Worm (Caenorhabditis elegans): Measurements from ENCODE around the gene T28A8.3.

The T28A8.3 gene

DNA sequence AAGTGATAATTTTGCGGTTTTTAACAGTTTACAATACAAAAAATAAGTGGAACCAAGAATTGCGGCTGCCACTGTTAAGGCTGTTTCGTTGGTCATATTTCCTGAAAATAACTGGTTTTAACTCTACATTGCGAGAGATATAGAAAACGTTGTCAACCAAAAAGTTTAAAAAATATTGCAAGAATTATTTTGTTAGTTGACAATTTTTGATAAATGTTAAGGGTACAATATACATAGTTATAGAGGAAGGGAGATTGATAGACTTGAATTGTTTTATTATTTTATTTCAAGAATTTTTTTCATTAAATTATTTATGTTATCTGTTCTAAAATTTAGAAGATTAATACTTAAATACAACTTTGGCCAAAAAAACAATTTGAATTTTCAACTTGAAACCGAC, 37.6 kb downstream of the T28A8.3 start, which contains the start of gene acs-5:
TSS of gene acs-5 (minus strand) at position 101 of the 400 bp plus-strand sequence.
- no peak for TF ChIP-seq nhr-11 (tag; optimal IDR thresholded peaks at IDR 0.05)
- TF ChIP-seq nhr-21 (tag; optimal IDR thresholded peaks at IDR 0.05), result no peak
- no peak for TF ChIP-seq lsy-2 (tag; optimal IDR thresholded peaks at IDR 0.05)
- TF ChIP-seq ztf-1 (GFP tag; conservative IDR thresholded peaks at IDR 0.05), result no peak
- no peak for TF ChIP-seq elt-1 (tag; optimal IDR thresholded peaks at IDR 0.05)
- TF ChIP-seq fos-1 (tag; optimal IDR thresholded peaks at IDR 0.05), result no peak
- no peak for TF ChIP-seq skn-1 (tag; optimal IDR thresholded peaks at IDR 0.05)
- TF ChIP-seq mdl-1 (tag; optimal IDR thresholded peaks at IDR 0.05), result no peak
- TF ChIP-seq ceh-16 (tag; optimal IDR thresholded peaks at IDR 0.05), result no peak
- TF ChIP-seq ztf-4 (tag; optimal IDR thresholded peaks at IDR 0.05), result no peak
- no peak for TF ChIP-seq F13H6.1 (tag; optimal IDR thresholded peaks at IDR 0.05)
- TF ChIP-seq gmeb-1 (tag; optimal IDR thresholded peaks at IDR 0.05), result no peak
- TF ChIP-seq nhr-25 (tag; optimal IDR thresholded peaks at IDR 0.05), result no peak
- no peak for TF ChIP-seq elt-3 (tag; optimal IDR thresholded peaks at IDR 0.05)
- TF ChIP-seq nhr-6 (tag; optimal IDR thresholded peaks at IDR 0.05), result no peak

ce11 chrIII:13544593-13544992, 38.8 kb downstream of the T28A8.3 start:
- TF ChIP-seq nhr-25 (tag; optimal IDR thresholded peaks at IDR 0.05) (peak; percentile 53), blmp-1 (tag; optimal IDR thresholded peaks at IDR 0.05; ENCODE audit: insufficient read depth) (peak; percentile 21), crh-2 (tag; optimal IDR thresholded peaks at IDR 0.05) (peak; percentile 75), nhr-129 (tag; optimal IDR thresholded peaks at IDR 0.05) (peak; percentile 36), sem-4 (tag; optimal IDR thresholded peaks at IDR 0.05) (no peak), sma-3 (GFP tag; optimal IDR thresholded peaks at IDR 0.05) (no peak), nhr-11 (tag; optimal IDR thresholded peaks at IDR 0.05) (no peak), gmeb-1 (tag; optimal IDR thresholded peaks at IDR 0.05) (peak; percentile 47), alr-1 (tag; optimal IDR thresholded peaks at IDR 0.05) (no peak), sma-9 (GFP tag; optimal IDR thresholded peaks at IDR 0.05) (peak; percentile 48), sma-9 (tag; optimal IDR thresholded peaks at IDR 0.05) (no peak), unc-39 (tag; optimal IDR thresholded peaks at IDR 0.05) (no peak), fos-1 (tag; optimal IDR thresholded peaks at IDR 0.05) (peak; percentile 79), F13H6.1 (tag; optimal IDR thresholded peaks at IDR 0.05) (peak; percentile 4)

DNA sequence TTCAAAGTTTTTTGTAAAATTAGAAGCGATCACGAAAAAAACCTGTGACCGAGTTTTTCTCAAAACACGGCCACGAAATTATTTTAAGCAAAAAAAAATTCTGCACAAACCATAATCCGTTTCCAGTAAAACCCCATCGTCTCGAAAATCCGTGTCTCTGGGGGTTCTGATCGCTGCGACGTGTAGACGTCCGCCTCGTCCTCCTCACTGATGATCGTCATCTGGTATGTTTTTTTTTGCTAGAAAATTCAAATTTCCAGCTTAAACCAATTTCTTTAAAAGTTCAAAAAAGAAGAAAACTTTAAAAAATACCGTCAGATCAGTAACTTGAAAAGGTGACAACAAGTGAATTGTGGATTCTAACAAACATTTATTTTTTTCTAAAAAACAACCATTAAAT, 40.7 kb downstream of the T28A8.3 start, which contains the start of gene Y76A2B.4:
TSS of gene Y76A2B.4 (minus strand) at position 241 of the 400 bp plus-strand sequence.
- TF ChIP-seq ama-1 (optimal IDR thresholded peaks at IDR 0.05), result peak; percentile 9
- no peak for TF ChIP-seq unc-55 (GFP tag; optimal IDR thresholded peaks at IDR 0.05)
- TF ChIP-seq elt-1 (tag; optimal IDR thresholded peaks at IDR 0.05), result no peak
- peak in 1 of 2 experiments; percentile 36 for TF ChIP-seq lsy-2 (tag; optimal IDR thresholded peaks at IDR 0.05)

ce11 chrIII:13548982-13549381, 43.2 kb downstream of the T28A8.3 start, which contains the start of gene mmad-1:
mmad-1 (minus strand) TSS chrIII:13549005.
- TF ChIP-seq fos-1 (tag; optimal IDR thresholded peaks at IDR 0.05) (peak; percentile 55), peb-1 (tag; optimal IDR thresholded peaks at IDR 0.05) (no peak), mdl-1 (tag; optimal IDR thresholded peaks at IDR 0.05) (no peak), unc-55 (GFP tag; optimal IDR thresholded peaks at IDR 0.05) (peak; percentile 61), egl-27 (tag; optimal IDR thresholded peaks at IDR 0.05) (no peak), ztf-4 (tag; optimal IDR thresholded peaks at IDR 0.05) (peak; percentile 32), nhr-12 (tag; optimal IDR thresholded peaks at IDR 0.05) (no peak), unc-39 (tag; optimal IDR thresholded peaks at IDR 0.05) (no peak), C34F6.9 (tag; optimal IDR thresholded peaks at IDR 0.05) (peak; percentile 69), lin-13 (GFP tag; optimal IDR thresholded peaks at IDR 0.05) (no peak), unc-62 (GFP tag; optimal IDR thresholded peaks at IDR 0.05) (no peak), zag-1 (tag; optimal IDR thresholded peaks at IDR 0.05) (no peak), alr-1 (tag; optimal IDR thresholded peaks at IDR 0.05) (no peak), R02D3.7 (tag; optimal IDR thresholded peaks at IDR 0.05) (no peak), nhr-25 (tag; optimal IDR thresholded peaks at IDR 0.05) (peak; percentile 43), ceh-82 (tag; optimal IDR thresholded peaks at IDR 0.05) (no peak), snpc-4 (tag; optimal IDR thresholded peaks at IDR 0.05) (no peak), nhr-10 (tag; optimal IDR thresholded peaks at IDR 0.05) (no peak), lsy-2 (tag; optimal IDR thresholded peaks at IDR 0.05) (peak in 1 of 2 experiments; percentile 67), nhr-77 (tag; optimal IDR thresholded peaks at IDR 0.05) (no peak), mab-5 (tag; optimal IDR thresholded peaks at IDR 0.05) (no peak), aly-2 (tag; optimal IDR thresholded peaks at IDR 0.05) (no peak), mbf-1 (tag; optimal IDR thresholded peaks at IDR 0.05) (no peak), gmeb-1 (tag; optimal IDR thresholded peaks at IDR 0.05) (peak; percentile 22), crh-2 (tag; optimal IDR thresholded peaks at IDR 0.05) (peak; percentile 72), nhr-23 (tag; optimal IDR thresholded peaks at IDR 0.05) (no peak), sma-9 (GFP tag; optimal IDR thresholded peaks at IDR 0.05) (peak; percentile 37), sma-9 (tag; optimal IDR thresholded peaks at IDR 0.05) (no peak), nhr-237 (tag; optimal IDR thresholded peaks at IDR 0.05) (no peak), blmp-1 (tag; optimal IDR thresholded peaks at IDR 0.05; ENCODE audit: insufficient read depth) (peak; percentile 76), Y55F3AM.14 (GFP tag; optimal IDR thresholded peaks at IDR 0.05) (no peak), sma-3 (GFP tag; optimal IDR thresholded peaks at IDR 0.05) (peak; percentile 59), elt-3 (tag; optimal IDR thresholded peaks at IDR 0.05) (no peak), elt-1 (tag; optimal IDR thresholded peaks at IDR 0.05) (no peak), lin-11 (tag; optimal IDR thresholded peaks at IDR 0.05) (no peak), nhr-21 (tag; optimal IDR thresholded peaks at IDR 0.05) (no peak), sem-4 (tag; optimal IDR thresholded peaks at IDR 0.05) (peak; percentile 16), nhr-129 (tag; optimal IDR thresholded peaks at IDR 0.05) (peak; percentile 59), skn-1 (tag; optimal IDR thresholded peaks at IDR 0.05) (no peak)

Measured in whole organism, L2 larva.